Worm (Caenorhabditis elegans) whole organism, midembryonic: Measurements from ENCODE around the gene R07E5.6.

Experiments
- flt-1 ChIP-seq: fragments of 200-800 bp; sonication (Bioruptor generic); IDR thresholded peaks from 2 replicates; pipeline ENCODE4 v1.3.6; 2022; ENCODE audit warnings: missing genetic modification characterization, missing compliant biosample characterization
- klf-2 ChIP-seq: fragments of 200-800 bp; sonication (Bioruptor generic); conservative IDR thresholded peaks from 2 replicates; pipeline ENCODE4 v1.3.6; 2022; ENCODE audit warnings: missing genetic modification reagents, missing genetic modification characterization, missing compliant biosample characterization
- ztf-29 ChIP-seq: fragments of 200-800 bp; sonication (Bioruptor generic); IDR thresholded peaks from 2 replicates; pipeline ENCODE4 v1.3.6; 2022; ENCODE audit warnings: missing genetic modification reagents, missing genetic modification characterization, missing compliant biosample characterization

- TF ChIP-seq ztf-29 (GFP tag; lab: Robert Waterston, UW) (no peak), flt-1 (GFP tag; lab: Robert Waterston, UW) (no peak), klf-2 (GFP tag; lab: Robert Waterston, UW) (no peak)
Observed at ce11 chrIII:4359900-4360299, 38.7 kb upstream of the R07E5.6 start.
